Worm (Caenorhabditis elegans): ENCODE measurements around the gene F49H6.15.

The F49H6.15 gene

ce11 chrV:16991734-16992133 lies 34.5 kb downstream of the F49H6.15 start, which contains the start of gene srz-95:
Gene srz-95, plus strand, starts transcription at chrV:16992034.
- TF ChIP-seq lsy-2 (tag; optimal IDR thresholded peaks at IDR 0.05) = no peak
- no peak for TF ChIP-seq alr-1 (tag; optimal IDR thresholded peaks at IDR 0.05)
- TF ChIP-seq nhr-77 (tag; optimal IDR thresholded peaks at IDR 0.05) = no peak
- no peak for TF ChIP-seq blmp-1 (tag; optimal IDR thresholded peaks at IDR 0.05; ENCODE audit: insufficient read depth)
- no peak for TF ChIP-seq ceh-82 (tag; optimal IDR thresholded peaks at IDR 0.05)
- TF ChIP-seq sma-9 (GFP tag; optimal IDR thresholded peaks at IDR 0.05) = no peak
- no peak for TF ChIP-seq sma-9 (tag; optimal IDR thresholded peaks at IDR 0.05)
- no peak for TF ChIP-seq lin-39 (tag; optimal IDR thresholded peaks at IDR 0.05)
- no peak for TF ChIP-seq elt-3 (tag; optimal IDR thresholded peaks at IDR 0.05)
- no peak for TF ChIP-seq ztf-1 (GFP tag; conservative IDR thresholded peaks at IDR 0.05)
- no peak for TF ChIP-seq nhr-12 (tag; optimal IDR thresholded peaks at IDR 0.05)
- no peak for TF ChIP-seq nhr-237 (tag; optimal IDR thresholded peaks at IDR 0.05)
- no peak for TF ChIP-seq egl-27 (tag; optimal IDR thresholded peaks at IDR 0.05)
- TF ChIP-seq ceh-16 (tag; optimal IDR thresholded peaks at IDR 0.05) = no peak
- no peak for TF ChIP-seq unc-62 (GFP tag; optimal IDR thresholded peaks at IDR 0.05)
- no peak for TF ChIP-seq gmeb-1 (tag; optimal IDR thresholded peaks at IDR 0.05)

ce11 chrV:16988614-16989013 lies 37.6 kb downstream of the F49H6.15 start, which contains the start of gene Y102A5C.27:
Gene Y102A5C.27, minus strand, starts transcription at chrV:16988714.
- TF ChIP-seq lsy-2 (tag; optimal IDR thresholded peaks at IDR 0.05) = no peak
- no peak for TF ChIP-seq nhr-25 (tag; optimal IDR thresholded peaks at IDR 0.05)
- no peak for TF ChIP-seq zag-1 (tag; optimal IDR thresholded peaks at IDR 0.05)
- no peak for TF ChIP-seq ceh-82 (tag; optimal IDR thresholded peaks at IDR 0.05)
- no peak for TF ChIP-seq elt-3 (tag; optimal IDR thresholded peaks at IDR 0.05)
- TF ChIP-seq nhr-10 (tag; optimal IDR thresholded peaks at IDR 0.05) = no peak
- TF ChIP-seq peb-1 (tag; optimal IDR thresholded peaks at IDR 0.05) = no peak
- no peak for TF ChIP-seq Y55F3AM.14 (GFP tag; optimal IDR thresholded peaks at IDR 0.05)
- TF ChIP-seq mbf-1 (tag; optimal IDR thresholded peaks at IDR 0.05) = no peak
- TF ChIP-seq skn-1 (tag; optimal IDR thresholded peaks at IDR 0.05) = no peak
- no peak for TF ChIP-seq sma-3 (GFP tag; optimal IDR thresholded peaks at IDR 0.05)
- TF ChIP-seq nhr-6 (tag; optimal IDR thresholded peaks at IDR 0.05) = no peak
- no peak for TF ChIP-seq nhr-12 (tag; optimal IDR thresholded peaks at IDR 0.05)
- TF ChIP-seq gmeb-1 (tag; optimal IDR thresholded peaks at IDR 0.05) = no peak
- TF ChIP-seq ztf-4 (tag; optimal IDR thresholded peaks at IDR 0.05) = no peak
- TF ChIP-seq snpc-4 (tag; optimal IDR thresholded peaks at IDR 0.05) = no peak
- TF ChIP-seq mdl-1 (tag; optimal IDR thresholded peaks at IDR 0.05) = no peak

- TF ChIP-seq peb-1 (tag; optimal IDR thresholded peaks at IDR 0.05) (no peak), zag-1 (tag; optimal IDR thresholded peaks at IDR 0.05) (no peak), ZK546.5 (tag; optimal IDR thresholded peaks at IDR 0.05) (no peak), crh-2 (tag; optimal IDR thresholded peaks at IDR 0.05) (no peak), unc-39 (tag; optimal IDR thresholded peaks at IDR 0.05) (no peak), unc-55 (GFP tag; optimal IDR thresholded peaks at IDR 0.05) (no peak), sma-3 (GFP tag; optimal IDR thresholded peaks at IDR 0.05) (no peak), ceh-82 (tag; optimal IDR thresholded peaks at IDR 0.05) (no peak), lin-13 (GFP tag; optimal IDR thresholded peaks at IDR 0.05) (no peak), nhr-12 (tag; optimal IDR thresholded peaks at IDR 0.05) (no peak), nhr-237 (tag; optimal IDR thresholded peaks at IDR 0.05) (no peak), nhr-77 (tag; optimal IDR thresholded peaks at IDR 0.05) (no peak), lin-39 (tag; optimal IDR thresholded peaks at IDR 0.05) (no peak)
Observed at ce11 chrV:16987783-16988182, 38.4 kb downstream of the F49H6.15 start.

ce11 chrV:16987035-16987434 lies 39.2 kb downstream of the F49H6.15 start, which contains the start of gene Y102A5C.40:
Gene Y102A5C.40, minus strand, starts transcription at chrV:16987135.
- no peak for TF ChIP-seq fos-1 (tag; optimal IDR thresholded peaks at IDR 0.05)
- TF ChIP-seq skn-1 (tag; optimal IDR thresholded peaks at IDR 0.05) = no peak
- no peak for TF ChIP-seq sem-4 (tag; optimal IDR thresholded peaks at IDR 0.05)
- no peak for TF ChIP-seq nhr-21 (tag; optimal IDR thresholded peaks at IDR 0.05)
- TF ChIP-seq peb-1 (tag; optimal IDR thresholded peaks at IDR 0.05) = no peak
- TF ChIP-seq lsy-2 (tag; optimal IDR thresholded peaks at IDR 0.05) = no peak
- no peak for TF ChIP-seq alr-1 (tag; optimal IDR thresholded peaks at IDR 0.05)
- TF ChIP-seq F13H6.1 (tag; optimal IDR thresholded peaks at IDR 0.05) = no peak
- no peak for TF ChIP-seq mdl-1 (tag; optimal IDR thresholded peaks at IDR 0.05)
- no peak for TF ChIP-seq Y55F3AM.14 (GFP tag; optimal IDR thresholded peaks at IDR 0.05)
- no peak for TF ChIP-seq nhr-11 (tag; optimal IDR thresholded peaks at IDR 0.05)
- TF ChIP-seq ztf-4 (tag; optimal IDR thresholded peaks at IDR 0.05) = no peak
- TF ChIP-seq nhr-77 (tag; optimal IDR thresholded peaks at IDR 0.05) = no peak
- no peak for TF ChIP-seq unc-39 (tag; optimal IDR thresholded peaks at IDR 0.05)
- no peak for TF ChIP-seq nhr-237 (tag; optimal IDR thresholded peaks at IDR 0.05)
